Worm (Caenorhabditis elegans): ENCODE data around the gene scyl-1.

DNA sequence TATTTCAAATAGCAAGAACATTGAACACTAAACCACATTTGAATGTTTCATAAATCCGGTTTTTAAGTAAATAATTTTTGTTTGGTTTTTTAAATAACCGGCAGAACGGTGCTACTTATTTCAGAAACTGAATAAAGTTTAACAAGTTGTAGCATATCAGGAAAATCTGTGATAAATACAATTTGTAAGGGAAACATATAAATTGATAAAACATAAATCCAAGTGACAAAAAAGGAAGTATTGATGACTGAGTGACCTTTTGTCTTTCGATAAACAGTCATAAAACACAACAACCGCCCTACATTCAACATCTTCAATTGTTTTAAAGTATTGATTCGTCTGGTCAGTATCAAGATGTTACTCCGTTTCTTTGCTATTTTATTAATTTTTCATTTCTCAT lies 46.3 kb downstream of the scyl-1 start, which contains the start of gene far-5:
- TF ChIP-seq aly-1 (tag; optimal IDR thresholded peaks at IDR 0.05) (no peak), hmbx-1 (tag; optimal IDR thresholded peaks at IDR 0.05) (no peak), ama-1 (optimal IDR thresholded peaks at IDR 0.05) (no peak), tbx-11 (GFP tag; IDR thresholded peaks at IDR 0.05) (no peak), pes-1 (GFP tag; IDR thresholded peaks at IDR 0.05) (no peak), ets-7 (tag; optimal IDR thresholded peaks at IDR 0.05) (no peak), tra-4 (tag; optimal IDR thresholded peaks at IDR 0.05) (no peak)
